Worm (Caenorhabditis elegans) whole organism, L2 larva: Measurements from ENCODE around the gene lst-2.

Experiments
- C34F6.9 ChIP-seq: fragments of 150-350 bp; optimal IDR thresholded peaks from 2 replicates; lab custom pipeline; 2014; ENCODE audit warnings: missing biosample characterization, missing genetic modification characterization
- F13H6.1 ChIP-seq: sonication (generic microtip); optimal IDR thresholded peaks from 2 replicates; lab custom pipeline; 2016; ENCODE audit warnings: missing genetic modification characterization, missing compliant biosample characterization
- R02D3.7 ChIP-seq: fragments of 150-350 bp; optimal IDR thresholded peaks from 2 replicates; lab custom pipeline; 2014; ENCODE audit warnings: missing biosample characterization, missing genetic modification characterization
- ZK546.5 ChIP-seq: sonication (generic microtip); optimal IDR thresholded peaks from 2 replicates; lab custom pipeline; 2017; ENCODE audit warnings: missing biosample characterization, missing genetic modification characterization
- alr-1 ChIP-seq: fragments of 150-350 bp; optimal IDR thresholded peaks from 2 replicates; lab custom pipeline; 2014; ENCODE audit warnings: missing biosample characterization, missing genetic modification characterization
- ama-1 ChIP-seq: fragments of 150-350 bp; optimal IDR thresholded peaks from 2 replicates; lab custom pipeline; 2018; ENCODE audit warnings: inconsistent platforms
- blmp-1 ChIP-seq: sonication (generic microtip); optimal IDR thresholded peaks from 2 replicates; lab custom pipeline; 2017; ENCODE audit warnings: missing genetic modification characterization, mild to moderate bottlenecking, missing compliant biosample characterization, antibody characterized with exemption, moderate library complexity; ENCODE audit not compliant: insufficient read depth
- ceh-16 ChIP-seq: fragments of 150-350 bp; optimal IDR thresholded peaks from 2 replicates; lab custom pipeline; 2014; ENCODE audit warnings: missing biosample characterization, missing genetic modification characterization
- ceh-82 ChIP-seq: fragments of 150-350 bp; optimal IDR thresholded peaks from 2 replicates; lab custom pipeline; 2014; ENCODE audit warnings: missing biosample characterization, missing genetic modification characterization
- crh-2 ChIP-seq: sonication (generic microtip); optimal IDR thresholded peaks from 2 replicates; lab custom pipeline; 2017; ENCODE audit warnings: missing biosample characterization, missing genetic modification characterization
- egl-27 ChIP-seq: sonication (generic microtip); optimal IDR thresholded peaks from 3 replicates; lab custom pipeline; 2017; ENCODE audit warnings: missing biosample characterization, missing genetic modification reagents, missing genetic modification characterization
- elt-1 ChIP-seq: fragments of 150-350 bp; optimal IDR thresholded peaks from 2 replicates; lab custom pipeline; 2014; ENCODE audit warnings: missing biosample characterization, missing genetic modification characterization
- elt-3 ChIP-seq: sonication (generic microtip); optimal IDR thresholded peaks from 2 replicates; lab custom pipeline; 2017; ENCODE audit warnings: missing biosample characterization, missing genetic modification characterization
- gmeb-1 ChIP-seq: fragments of 150-350 bp; optimal IDR thresholded peaks from 2 replicates; lab custom pipeline; 2014; ENCODE audit warnings: missing biosample characterization, missing genetic modification characterization
- lin-11 ChIP-seq: fragments of 150-350 bp; sonication (generic microtip); optimal IDR thresholded peaks from 2 replicates; lab custom pipeline; 2014; ENCODE audit warnings: missing biosample characterization, missing genetic modification characterization, inconsistent platforms, mixed read lengths
- lin-13 ChIP-seq: fragments of 150-350 bp; optimal IDR thresholded peaks from 2 replicates; lab custom pipeline; 2014; ENCODE audit warnings: missing biosample characterization, missing genetic modification reagents, missing genetic modification characterization
- lin-39 ChIP-seq: fragments of 150-350 bp; optimal IDR thresholded peaks from 2 replicates; lab custom pipeline; 2014; ENCODE audit warnings: missing biosample characterization, missing genetic modification reagents, missing genetic modification characterization
- mab-5 ChIP-seq: fragments of 150-350 bp; optimal IDR thresholded peaks from 2 replicates; lab custom pipeline; 2014; ENCODE audit warnings: missing biosample characterization, missing genetic modification characterization
- mdl-1 ChIP-seq, 2 experiments: fragments of 150-350 bp in 1 of 2; sonication (generic microtip) in 1 of 2; optimal IDR thresholded peaks; 2 replicates each; lab custom pipeline; 2017; ENCODE audit warnings: missing biosample characterization in 2 of 2, missing genetic modification characterization in 2 of 2
- nhr-10 ChIP-seq: sonication (generic microtip); optimal IDR thresholded peaks from 2 replicates; lab custom pipeline; 2017; ENCODE audit warnings: missing biosample characterization, missing genetic modification characterization
- nhr-12 ChIP-seq: fragments of 150-350 bp; optimal IDR thresholded peaks from 2 replicates; lab custom pipeline; 2014; ENCODE audit warnings: missing biosample characterization, missing genetic modification characterization
- nhr-23 ChIP-seq: fragments of 150-350 bp; optimal IDR thresholded peaks from 2 replicates; lab custom pipeline; 2014; ENCODE audit warnings: missing biosample characterization, missing genetic modification reagents, missing genetic modification characterization
- nhr-237 ChIP-seq: fragments of 150-350 bp; optimal IDR thresholded peaks from 2 replicates; lab custom pipeline; 2014; ENCODE audit warnings: missing biosample characterization, missing genetic modification characterization
- nhr-25 ChIP-seq: fragments of 150-350 bp; sonication (generic microtip); optimal IDR thresholded peaks from 3 replicates; lab custom pipeline; 2014; ENCODE audit warnings: missing biosample characterization, missing genetic modification characterization
- nhr-77 ChIP-seq: fragments of 150-350 bp; optimal IDR thresholded peaks from 2 replicates; lab custom pipeline; 2014; ENCODE audit warnings: missing biosample characterization, missing genetic modification characterization
- peb-1 ChIP-seq: fragments of 150-350 bp; optimal IDR thresholded peaks from 2 replicates; lab custom pipeline; 2014; ENCODE audit warnings: missing biosample characterization, missing genetic modification characterization
- sem-4 ChIP-seq: fragments of 150-350 bp; optimal IDR thresholded peaks from 2 replicates; lab custom pipeline; 2014; ENCODE audit warnings: missing biosample characterization, missing genetic modification reagents, missing genetic modification characterization
- skn-1 ChIP-seq: sonication (generic microtip); optimal IDR thresholded peaks from 2 replicates; lab custom pipeline; 2017; ENCODE audit warnings: missing biosample characterization, missing genetic modification characterization
- sma-3 ChIP-seq: sonication (generic microtip); optimal IDR thresholded peaks from 2 replicates; lab custom pipeline; 2016; ENCODE audit warnings: missing genetic modification reagents, missing genetic modification characterization, missing compliant biosample characterization
- sma-9 ChIP-seq, 2 experiments: fragments of 150-350 bp in 1 of 2; sonication (generic microtip) in 1 of 2; optimal IDR thresholded peaks; 2 replicates each; lab custom pipeline; 2014 to 2016; ENCODE audit warnings: missing genetic modification characterization in 2 of 2, mild to moderate bottlenecking in 1 of 2, missing biosample characterization in 1 of 2, missing compliant biosample characterization in 1 of 2, missing genetic modification reagents in 1 of 2, moderate library complexity in 1 of 2
- snpc-4 ChIP-seq: fragments of 150-350 bp; optimal IDR thresholded peaks from 2 replicates; lab custom pipeline; 2014; ENCODE audit warnings: missing biosample characterization, missing genetic modification characterization
- unc-39 ChIP-seq: fragments of 150-350 bp; optimal IDR thresholded peaks from 2 replicates; lab custom pipeline; 2014; ENCODE audit warnings: missing biosample characterization, missing genetic modification characterization
- unc-55 ChIP-seq: fragments of 150-350 bp; sonication (generic microtip); optimal IDR thresholded peaks from 3 replicates; lab custom pipeline; 2014; ENCODE audit warnings: missing biosample characterization, missing genetic modification reagents, missing genetic modification characterization
- zag-1 ChIP-seq: fragments of 150-350 bp; optimal IDR thresholded peaks from 2 replicates; lab custom pipeline; 2014; ENCODE audit warnings: missing biosample characterization, missing genetic modification characterization
- ztf-1 ChIP-seq: fragments of 200-800 bp; sonication (Bioruptor generic); conservative IDR thresholded peaks from 2 replicates; pipeline ENCODE4 v1.3.6; 2022; ENCODE audit warnings: missing genetic modification characterization, missing compliant biosample characterization
- ztf-11 ChIP-seq: sonication (generic microtip); optimal IDR thresholded peaks from 2 replicates; lab custom pipeline; 2017; ENCODE audit warnings: missing biosample characterization, missing genetic modification characterization
- ztf-4 ChIP-seq: fragments of 150-350 bp; optimal IDR thresholded peaks from 2 replicates; lab custom pipeline; 2014; ENCODE audit warnings: missing biosample characterization, missing genetic modification characterization

The lst-2 gene

ce11 chrX:4383316-4383936, at the start of gene lst-2:
Gene lst-2, minus strand, starts transcription at chrX:4383366.
- TF ChIP-seq unc-55 (GFP tag; lab: Kevin White, UChicago), result peak; percentile 11
- TF ChIP-seq nhr-12 (tag; lab: Kevin White, UChicago), result no peak

ce11 chrX:4429364-4429763, 46.2 kb upstream of the lst-2 start:
- no peak for TF ChIP-seq blmp-1
- TF ChIP-seq ztf-4 (tag; lab: Kevin White, UChicago), result no peak
- TF ChIP-seq elt-3 (tag; lab: Kevin White, UChicago), result no peak
- TF ChIP-seq mdl-1 (tag; optimal IDR thresholded peaks at IDR 0.05; lab: Kevin White, UChicago), result no peak
- TF ChIP-seq ceh-82 (tag; lab: Kevin White, UChicago), result no peak
- no peak for TF ChIP-seq nhr-77 (tag; lab: Kevin White, UChicago)
- TF ChIP-seq R02D3.7 (tag; lab: Kevin White, UChicago), result no peak
- TF ChIP-seq skn-1 (tag; lab: Kevin White, UChicago), result no peak
- TF ChIP-seq crh-2 (tag; lab: Kevin White, UChicago), result no peak
- no peak for TF ChIP-seq lin-13 (GFP tag; lab: Kevin White, UChicago)
- no peak for TF ChIP-seq ama-1 (lab: Kevin White, UChicago)

ce11 chrX:4427387-4427786, 44.2 kb upstream of the lst-2 start:
- no peak for TF ChIP-seq unc-39
- no peak for TF ChIP-seq gmeb-1 (tag; lab: Kevin White, UChicago)
- no peak for TF ChIP-seq blmp-1
- no peak for TF ChIP-seq F13H6.1 (tag; lab: Kevin White, UChicago)

ce11 chrX:4426496-4426895, 43.3 kb upstream of the lst-2 start:
- no peak for TF ChIP-seq egl-27 (tag; lab: Kevin White, UChicago)
- TF ChIP-seq snpc-4 (tag; lab: Kevin White, UChicago), result no peak
- no peak for TF ChIP-seq lin-13 (GFP tag; lab: Kevin White, UChicago)
- no peak for TF ChIP-seq nhr-25 (tag; lab: Kevin White, UChicago)
- TF ChIP-seq ZK546.5, result no peak
- no peak for TF ChIP-seq skn-1 (tag; lab: Kevin White, UChicago)
- TF ChIP-seq nhr-10 (tag; lab: Kevin White, UChicago), result no peak
- TF ChIP-seq C34F6.9 (tag; lab: Kevin White, UChicago), result no peak
- no peak for TF ChIP-seq zag-1 (tag; lab: Kevin White, UChicago)

DNA sequence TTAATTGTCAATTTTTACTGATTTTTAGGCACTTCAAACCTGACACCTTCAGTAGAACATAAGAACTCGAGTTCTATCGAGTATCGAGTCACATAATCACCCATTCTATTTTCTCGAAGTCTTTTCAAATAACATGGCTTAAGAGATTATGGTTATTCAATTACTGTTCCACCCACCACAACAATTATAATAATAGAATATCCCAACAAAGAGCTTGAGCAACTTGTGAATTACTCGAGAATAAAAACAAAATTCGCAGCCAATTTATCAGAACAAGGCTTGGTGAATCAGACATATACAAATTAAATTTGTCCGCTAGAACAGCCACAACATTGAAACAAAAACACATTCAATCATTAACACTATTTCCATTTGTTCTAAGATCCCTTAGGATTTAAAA, 41.1 kb upstream of the lst-2 start:
- no peak for TF ChIP-seq ztf-1 (GFP tag; lab: Robert Waterston, UW)
- no peak for TF ChIP-seq alr-1 (tag; lab: Kevin White, UChicago)
- TF ChIP-seq lin-39 (tag; lab: Kevin White, UChicago), result no peak
- no peak for TF ChIP-seq nhr-237 (tag; lab: Kevin White, UChicago)
- TF ChIP-seq ceh-82 (tag; lab: Kevin White, UChicago), result no peak
- TF ChIP-seq sem-4 (tag; lab: Kevin White, UChicago), result no peak
- no peak for TF ChIP-seq R02D3.7 (tag; lab: Kevin White, UChicago)
- no peak for TF ChIP-seq crh-2 (tag; lab: Kevin White, UChicago)
- TF ChIP-seq F13H6.1 (tag; lab: Kevin White, UChicago), result no peak
- no peak for TF ChIP-seq nhr-23 (tag; lab: Kevin White, UChicago)
- TF ChIP-seq mdl-1 (tag; optimal IDR thresholded peaks at IDR 0.05; lab: Kevin White, UChicago), result no peak
- no peak for TF ChIP-seq mab-5
- TF ChIP-seq elt-3 (tag; lab: Kevin White, UChicago), result no peak
- TF ChIP-seq unc-55 (GFP tag; lab: Kevin White, UChicago), result no peak
- TF ChIP-seq sma-9 (GFP tag; optimal IDR thresholded peaks at IDR 0.05; lab: Kevin White, UChicago), result no peak
- no peak for TF ChIP-seq sma-9 (tag; optimal IDR thresholded peaks at IDR 0.05; lab: Kevin White, UChicago)

DNA sequence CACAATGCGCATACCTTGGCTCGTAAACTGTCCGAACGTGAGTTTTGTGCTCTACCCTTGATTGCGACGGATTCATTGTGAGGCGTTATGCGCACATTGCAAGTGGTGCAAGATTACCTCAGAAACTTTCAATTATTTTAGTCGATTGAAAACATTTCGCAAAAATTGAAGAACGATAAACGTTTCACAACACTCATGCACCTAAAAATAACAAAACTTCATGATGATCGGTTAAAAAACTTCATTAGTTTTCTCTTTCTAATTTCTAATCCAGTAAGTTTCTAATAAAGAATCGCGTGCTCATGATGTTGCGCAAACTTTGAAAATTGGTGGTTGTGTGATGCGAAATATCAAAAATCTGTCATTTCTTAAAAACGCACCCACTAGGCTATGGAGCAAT, 35.6 kb upstream of the lst-2 start, which contains the start of gene dop-1:
Gene dop-1, minus strand, starts transcription at position 101 of the 400 bp plus-strand sequence.
- TF ChIP-seq elt-3 (tag; lab: Kevin White, UChicago) (no peak), zag-1 (tag; lab: Kevin White, UChicago) (no peak), ZK546.5 (no peak), skn-1 (tag; lab: Kevin White, UChicago) (no peak), crh-2 (tag; lab: Kevin White, UChicago) (no peak), nhr-77 (tag; lab: Kevin White, UChicago) (no peak), nhr-25 (tag; lab: Kevin White, UChicago) (no peak), mdl-1 (tag; optimal IDR thresholded peaks at IDR 0.05; lab: Kevin White, UChicago) (no peak), blmp-1 (no peak), ceh-82 (tag; lab: Kevin White, UChicago) (no peak), snpc-4 (tag; lab: Kevin White, UChicago) (no peak), peb-1 (tag; lab: Kevin White, UChicago) (no peak), lin-11 (no peak), elt-1 (tag; lab: Kevin White, UChicago) (no peak), ceh-16 (tag; lab: Kevin White, UChicago) (no peak), sma-3 (GFP tag; lab: Kevin White, UChicago) (no peak), ztf-1 (GFP tag; lab: Robert Waterston, UW) (no peak), ztf-11 (tag; lab: Kevin White, UChicago) (no peak)
